Worm (Caenorhabditis elegans): ENCODE results near the gene grl-3.

DNA sequence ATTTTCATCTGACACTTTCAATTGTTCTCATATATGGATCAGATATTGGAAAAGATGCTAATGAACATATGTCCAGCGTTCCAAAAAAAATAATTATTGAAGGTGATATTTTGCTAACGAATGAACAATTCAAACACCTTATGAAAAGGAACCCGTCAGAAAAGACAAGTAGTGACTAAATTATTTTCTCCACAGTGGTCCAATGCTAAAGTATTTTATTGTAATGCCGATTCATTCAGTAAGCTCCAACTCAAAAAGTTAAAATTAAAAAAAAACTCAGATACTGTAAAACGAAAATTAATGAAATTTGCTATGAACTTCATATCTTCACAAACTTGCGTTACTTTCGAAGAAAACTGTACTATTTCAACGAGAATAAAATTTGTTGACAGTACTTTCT is 19.3 kb upstream of the grl-3 start, which contains the start of gene nas-16:
- TF ChIP-seq T23F11.4 (GFP tag; optimal IDR thresholded peaks at IDR 0.05) = no peak
- TF ChIP-seq F13H6.1 (tag; optimal IDR thresholded peaks at IDR 0.05) = no peak
